Worm (Caenorhabditis elegans) whole organism, midembryonic: ENCODE results near the gene sumv-1.

ENCODE experiments used
- T22C8.4 ChIP-seq: fragments of 200-800 bp; sonication (Bioruptor generic); IDR thresholded peaks from 2 replicates; pipeline ENCODE4 v1.3.6; 2022; ENCODE audit warnings: missing genetic modification characterization, missing compliant biosample characterization
- cog-1 ChIP-seq: sonication (generic microtip); optimal IDR thresholded peaks from 2 replicates; lab custom pipeline; 2016; ENCODE audit warnings: missing genetic modification characterization, missing compliant biosample characterization
- flt-1 ChIP-seq: fragments of 200-800 bp; sonication (Bioruptor generic); IDR thresholded peaks from 2 replicates; pipeline ENCODE4 v1.3.6; 2022; ENCODE audit warnings: missing genetic modification characterization, missing compliant biosample characterization
- klf-2 ChIP-seq: fragments of 200-800 bp; sonication (Bioruptor generic); conservative IDR thresholded peaks from 2 replicates; pipeline ENCODE4 v1.3.6; 2022; ENCODE audit warnings: missing genetic modification reagents, missing genetic modification characterization, missing compliant biosample characterization
- med-1 ChIP-seq: sonication (generic microtip); optimal IDR thresholded peaks from 2 replicates; lab custom pipeline; 2017; ENCODE audit warnings: missing genetic modification characterization, mild to moderate bottlenecking, missing compliant biosample characterization, antibody characterized with exemption, missing genetic modification reagents; ENCODE audit not compliant: insufficient read depth
- ref-1 ChIP-seq: fragments of 200-800 bp; sonication (Bioruptor generic); conservative IDR thresholded peaks from 2 replicates; pipeline ENCODE4 v1.3.6; 2022; ENCODE audit warnings: missing genetic modification reagents, missing genetic modification characterization, missing compliant biosample characterization
- tab-1 ChIP-seq: fragments of 200-800 bp; sonication (Bioruptor generic); IDR thresholded peaks from 2 replicates; pipeline ENCODE4 v1.3.6; 2022; ENCODE audit warnings: missing genetic modification characterization, missing compliant biosample characterization
- ztf-23 ChIP-seq: fragments of 200-800 bp; sonication (Bioruptor generic); IDR thresholded peaks from 2 replicates; pipeline ENCODE4 v1.3.6; 2022; ENCODE audit warnings: missing genetic modification reagents, missing genetic modification characterization, missing compliant biosample characterization
- ztf-29 ChIP-seq: fragments of 200-800 bp; sonication (Bioruptor generic); IDR thresholded peaks from 2 replicates; pipeline ENCODE4 v1.3.6; 2022; ENCODE audit warnings: missing genetic modification reagents, missing genetic modification characterization, missing compliant biosample characterization

DNA sequence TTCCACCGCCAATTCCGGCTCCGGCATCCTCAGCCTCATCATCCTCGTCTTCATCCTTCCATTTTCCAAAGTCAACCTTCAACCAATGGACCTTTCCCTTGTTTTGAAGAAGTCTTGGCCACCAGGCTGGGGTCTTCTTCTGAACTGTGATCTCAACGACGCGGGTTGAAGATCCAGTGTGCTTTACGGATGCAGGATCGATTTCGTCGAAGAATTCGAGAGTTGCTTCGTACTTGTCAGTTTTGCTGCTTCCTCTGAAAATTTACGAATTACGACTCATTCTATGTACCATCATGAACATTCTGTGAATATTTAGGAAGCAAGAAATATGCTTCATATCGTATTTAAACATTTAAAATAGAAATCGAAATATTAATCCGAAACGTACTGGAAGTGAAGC lies 20.3 kb upstream of the sumv-1 start:
- TF ChIP-seq cog-1 (tag; lab: Kevin White, UChicago), result no peak
- no peak for TF ChIP-seq ref-1 (GFP tag; lab: Robert Waterston, UW)
- no peak for TF ChIP-seq flt-1 (GFP tag; lab: Robert Waterston, UW)
- TF ChIP-seq tab-1 (GFP tag; lab: Robert Waterston, UW), result no peak
- no peak for TF ChIP-seq med-1 (GFP tag; lab: Kevin White, UChicago)
- no peak for TF ChIP-seq ztf-29 (GFP tag; lab: Robert Waterston, UW)
- TF ChIP-seq T22C8.4, result no peak
- no peak for TF ChIP-seq klf-2 (GFP tag; lab: Robert Waterston, UW)
- TF ChIP-seq ztf-23, result no peak
